Fruit fly (Drosophila melanogaster) whole organism, embryonic: ENCODE data around the gene CG9150.

ENCODE experiments used
- Abd-B ChIP-seq: fragments of 200-800 bp; sonication (Bioruptor generic); optimal IDR thresholded peaks from 2 replicates; lab custom pipeline; 2018; ENCODE audit warnings: missing biosample characterization, mild to moderate bottlenecking, missing genetic modification characterization, moderate library complexity
- Ada2b ChIP-seq: fragments of 200-800 bp; sonication (Bioruptor generic); IDR thresholded peaks from 2 replicates; pipeline ENCODE4 v1.3.6; 2022; ENCODE audit warnings: missing biosample characterization, missing genetic modification characterization
- Atf3 ChIP-seq: fragments of 200-800 bp; sonication (Bioruptor generic); optimal IDR thresholded peaks from 3 replicates; lab custom pipeline; 2016; ENCODE audit warnings: missing biosample characterization, missing genetic modification characterization
- B-H1 ChIP-seq: fragments of 200-800 bp; sonication (Bioruptor generic); IDR thresholded peaks from 3 replicates; pipeline ENCODE4 v1.3.6; 2022; ENCODE audit warnings: missing biosample characterization, missing genetic modification characterization
- BtbVII ChIP-seq: fragments of 200-800 bp; sonication (Bioruptor generic); optimal IDR thresholded peaks from 3 replicates; lab custom pipeline; 2017; ENCODE audit warnings: missing biosample characterization, mild to moderate bottlenecking, missing genetic modification characterization
- CG10274 ChIP-seq: fragments of 200-800 bp; sonication (Bioruptor generic); optimal IDR thresholded peaks from 3 replicates; lab custom pipeline; 2017; ENCODE audit warnings: missing biosample characterization, mild to moderate bottlenecking, missing genetic modification characterization
- CG10654 ChIP-seq: fragments of 200-800 bp; sonication (Bioruptor generic); optimal IDR thresholded peaks from 2 replicates; lab custom pipeline; 2016; ENCODE audit warnings: missing biosample characterization, missing genetic modification characterization
- CG11456 ChIP-seq: fragments of 200-800 bp; sonication (Bioruptor generic); IDR thresholded peaks from 3 replicates; pipeline ENCODE4 v1.3.6; 2022; ENCODE audit warnings: missing biosample characterization, missing genetic modification characterization
- CG11696 ChIP-seq: fragments of 200-800 bp; sonication (Bioruptor generic); IDR thresholded peaks from 2 replicates; pipeline ENCODE4 v1.3.6; 2022; ENCODE audit warnings: missing biosample characterization, missing genetic modification characterization
- CG12155 ChIP-seq: fragments of 200-800 bp; sonication (Bioruptor generic); optimal IDR thresholded peaks from 3 replicates; lab custom pipeline; 2016; ENCODE audit warnings: missing biosample characterization, missing genetic modification characterization
- CG12744 ChIP-seq: fragments of 200-800 bp; sonication (Bioruptor generic); optimal IDR thresholded peaks from 2 replicates; lab custom pipeline; 2016; ENCODE audit warnings: missing biosample characterization, missing genetic modification characterization
- CG13424 ChIP-seq: fragments of 200-800 bp; sonication (Bioruptor generic); optimal IDR thresholded peaks from 2 replicates; lab custom pipeline; 2019; ENCODE audit warnings: missing biosample characterization, mild to moderate bottlenecking, missing genetic modification characterization, moderate library complexity
- CG14050 ChIP-seq: fragments of 200-800 bp; sonication (Bioruptor generic); IDR thresholded peaks from 3 replicates; pipeline ENCODE4 v1.3.6; 2022; ENCODE audit warnings: missing biosample characterization, missing genetic modification characterization
- CG16779 ChIP-seq: fragments of 200-800 bp; sonication (Bioruptor generic); IDR thresholded peaks from 2 replicates; pipeline ENCODE4 v1.3.6; 2022; ENCODE audit warnings: missing biosample characterization, missing genetic modification characterization
- CG2116 ChIP-seq: fragments of 200-800 bp; sonication (Bioruptor generic); optimal IDR thresholded peaks from 3 replicates; lab custom pipeline; 2018; ENCODE audit warnings: missing biosample characterization, mild to moderate bottlenecking, missing genetic modification characterization
- CG6254 ChIP-seq: fragments of 200-800 bp; sonication (Bioruptor generic); optimal IDR thresholded peaks from 3 replicates; lab custom pipeline; 2017; ENCODE audit warnings: mild to moderate bottlenecking, missing biosample characterization, missing genetic modification reagents, missing genetic modification characterization
- CG6272 ChIP-seq: fragments of 200-800 bp; sonication (Bioruptor generic); IDR thresholded peaks from 2 replicates; pipeline ENCODE4 v1.3.6; 2022; ENCODE audit warnings: missing biosample characterization, missing genetic modification characterization
- CG7372 ChIP-seq: fragments of 200-800 bp; sonication (Bioruptor generic); IDR thresholded peaks from 2 replicates; pipeline ENCODE4 v1.3.6; 2022; ENCODE audit warnings: missing biosample characterization, missing genetic modification characterization
- CG9797 ChIP-seq: fragments of 200-800 bp; sonication (Bioruptor generic); optimal IDR thresholded peaks from 3 replicates; lab custom pipeline; 2018; ENCODE audit warnings: missing biosample characterization, mild to moderate bottlenecking, missing genetic modification characterization
- Doc3 ChIP-seq: fragments of 200-800 bp; sonication (Bioruptor generic); IDR thresholded peaks from 3 replicates; pipeline ENCODE4 v1.3.6; 2022; ENCODE audit warnings: missing biosample characterization, missing genetic modification characterization; ENCODE audit not compliant: partially characterized antibody
- Eip74EF ChIP-seq, 2 experiments: fragments of 200-800 bp in 1 of 2; fragments of >200 bp in 1 of 2; sonication (Bioruptor generic) in 1 of 2; optimal IDR thresholded peaks; 2 replicates each; lab custom pipeline; 2017 to 2019; ENCODE audit warnings: missing biosample characterization in 2 of 2, missing genetic modification characterization in 2 of 2, mild to moderate bottlenecking in 1 of 2, moderate library complexity in 1 of 2
- Ets97D ChIP-seq: fragments of 200-800 bp; sonication (Bioruptor generic); optimal IDR thresholded peaks from 3 replicates; lab custom pipeline; 2016; ENCODE audit warnings: missing biosample characterization, missing genetic modification characterization
- HHEX ChIP-seq: fragments of 200-800 bp; sonication (Bioruptor generic); optimal IDR thresholded peaks from 3 replicates; lab custom pipeline; 2017; ENCODE audit warnings: missing biosample characterization, mild to moderate bottlenecking, missing genetic modification characterization, missing genetic modification reagents
- HLH3B ChIP-seq: fragments of 200-800 bp; sonication (Bioruptor generic); IDR thresholded peaks from 2 replicates; pipeline ENCODE4 v1.3.6; 2022; ENCODE audit warnings: missing biosample characterization, missing genetic modification characterization
- Mad ChIP-seq: fragments of 200-800 bp; sonication (Bioruptor generic); optimal IDR thresholded peaks from 2 replicates; lab custom pipeline; 2016; ENCODE audit warnings: missing biosample characterization, missing genetic modification characterization
- Max ChIP-seq: fragments of 200-800 bp; sonication (Bioruptor generic); optimal IDR thresholded peaks from 2 replicates; lab custom pipeline; 2016; ENCODE audit warnings: missing biosample characterization, mild to moderate bottlenecking, missing genetic modification characterization
- NC2β ChIP-seq: fragments of 200-800 bp; sonication (Bioruptor generic); optimal IDR thresholded peaks from 2 replicates; lab custom pipeline; 2016; ENCODE audit warnings: missing biosample characterization, missing genetic modification characterization
- NFAT ChIP-seq: fragments of 200-800 bp; sonication (Bioruptor generic); IDR thresholded peaks from 2 replicates; pipeline ENCODE4 v1.3.6; 2022; ENCODE audit warnings: missing biosample characterization, missing genetic modification characterization
- Ptx1 ChIP-seq: fragments of 200-800 bp; sonication (Bioruptor generic); IDR thresholded peaks from 2 replicates; pipeline ENCODE4 v1.3.6; 2022; ENCODE audit warnings: missing biosample characterization, missing genetic modification characterization
- Sox100B ChIP-seq: fragments of 200-800 bp; sonication (Bioruptor generic); optimal IDR thresholded peaks from 3 replicates; lab custom pipeline; 2018; ENCODE audit warnings: missing biosample characterization, mild to moderate bottlenecking, missing genetic modification characterization
- Stat92E ChIP-seq, 3 experiments: fragments of >200 bp in 2 of 3; fragments of 200-800 bp in 1 of 3; sonication (Bioruptor generic) in 1 of 3; optimal IDR thresholded peaks; 2 replicates each; lab custom pipeline; 2017 to 2019; ENCODE audit warnings: missing biosample characterization in 3 of 3, missing genetic modification characterization in 3 of 3, mild to moderate bottlenecking in 1 of 3, moderate library complexity in 1 of 3
- ab ChIP-seq: fragments of 200-800 bp; sonication (Bioruptor generic); optimal IDR thresholded peaks from 2 replicates; lab custom pipeline; 2016; ENCODE audit warnings: missing biosample characterization, missing genetic modification characterization
- aop ChIP-seq: fragments of 200-800 bp; sonication (Bioruptor generic); IDR thresholded peaks from 2 replicates; pipeline ENCODE4 v1.3.6; 2022; ENCODE audit warnings: missing biosample characterization, missing genetic modification characterization
- cato ChIP-seq: fragments of 200-800 bp; sonication (Bioruptor generic); optimal IDR thresholded peaks from 2 replicates; lab custom pipeline; 2016; ENCODE audit warnings: missing biosample characterization, missing genetic modification characterization, borderline replicate concordance
- cwo ChIP-seq: fragments of 200-800 bp; sonication (Bioruptor generic); optimal IDR thresholded peaks from 3 replicates; lab custom pipeline; 2017; ENCODE audit warnings: missing biosample characterization, missing genetic modification characterization, mild to moderate bottlenecking, moderate library complexity, missing genetic modification reagents
- dimm ChIP-seq: fragments of 200-800 bp; sonication (Bioruptor generic); IDR thresholded peaks from 2 replicates; pipeline ENCODE4 v1.3.6; 2022; ENCODE audit warnings: missing biosample characterization, missing genetic modification characterization
- dpn ChIP-seq, 2 experiments: fragments of 200-800 bp; sonication (Bioruptor generic); optimal IDR thresholded peaks; 3 replicates each; lab custom pipeline; 2016; ENCODE audit warnings: missing biosample characterization in 2 of 2, missing genetic modification characterization in 2 of 2
- gcm2 ChIP-seq: fragments of 200-800 bp; sonication (Bioruptor generic); optimal IDR thresholded peaks from 2 replicates; lab custom pipeline; 2016; ENCODE audit warnings: missing biosample characterization, missing genetic modification characterization
- gt ChIP-seq: fragments of 200-800 bp; sonication (Bioruptor generic); IDR thresholded peaks from 2 replicates; pipeline ENCODE4 v1.3.6; 2022; ENCODE audit warnings: missing biosample characterization, missing genetic modification characterization
- hbn ChIP-seq: fragments of 200-800 bp; sonication (Bioruptor generic); IDR thresholded peaks from 2 replicates; pipeline ENCODE4 v1.3.6; 2022; ENCODE audit warnings: missing biosample characterization, missing genetic modification characterization; ENCODE audit not compliant: partially characterized antibody
- ind ChIP-seq: fragments of 200-800 bp; sonication (Bioruptor generic); optimal IDR thresholded peaks from 3 replicates; lab custom pipeline; 2016; ENCODE audit warnings: missing biosample characterization, missing genetic modification characterization
- jigr1 ChIP-seq: fragments of 200-800 bp; sonication (Bioruptor generic); IDR thresholded peaks from 3 replicates; pipeline ENCODE4 v1.3.6; 2022; ENCODE audit warnings: missing biosample characterization, missing genetic modification characterization
- mld ChIP-seq: fragments of 200-800 bp; sonication (Bioruptor generic); IDR thresholded peaks from 3 replicates; pipeline ENCODE4 v1.3.6; 2022; ENCODE audit warnings: missing biosample characterization, missing genetic modification characterization; ENCODE audit not compliant: partially characterized antibody
- seq ChIP-seq: fragments of 200-800 bp; sonication (Bioruptor generic); IDR thresholded peaks from 2 replicates; pipeline ENCODE4 v1.3.6; 2022; ENCODE audit warnings: missing biosample characterization, missing genetic modification characterization
- sim ChIP-seq: fragments of 200-800 bp; sonication (Bioruptor generic); IDR thresholded peaks from 2 replicates; pipeline ENCODE4 v1.3.6; 2022; ENCODE audit warnings: missing biosample characterization, missing genetic modification characterization
- sna ChIP-seq: fragments of 200-800 bp; sonication (Bioruptor generic); IDR thresholded peaks from 2 replicates; pipeline ENCODE4 v1.3.6; 2022; ENCODE audit warnings: missing biosample characterization, missing genetic modification characterization; ENCODE audit not compliant: partially characterized antibody
- sr ChIP-seq: fragments of 200-800 bp; sonication (Bioruptor generic); IDR thresholded peaks from 3 replicates; pipeline ENCODE4 v1.3.6; 2022; ENCODE audit warnings: missing biosample characterization, missing genetic modification characterization
- ssp ChIP-seq: fragments of 200-800 bp; sonication (Bioruptor generic); IDR thresholded peaks from 2 replicates; pipeline ENCODE4 v1.3.6; 2022; ENCODE audit warnings: missing biosample characterization, missing genetic modification characterization
- tgo ChIP-seq: fragments of 200-800 bp; sonication (Bioruptor generic); IDR thresholded peaks from 3 replicates; pipeline ENCODE4 v1.3.6; 2022; ENCODE audit warnings: missing biosample characterization, missing genetic modification characterization
- unpg ChIP-seq: fragments of 200-800 bp; sonication (Bioruptor generic); optimal IDR thresholded peaks from 3 replicates; lab custom pipeline; 2018; ENCODE audit warnings: missing biosample characterization, mild to moderate bottlenecking, missing genetic modification characterization, moderate library complexity

CG9150 gene

dm6 chr2L:6051212-6051621 lies 17.2 kb downstream of the CG9150 start (continued):
- TF ChIP-seq Sox100B (peak; percentile 94), sr (GFP tag; lab: Robert Waterston, UW) (peak; percentile 75; the same call in 2 of the 3 replicates), Eip74EF (GFP tag; optimal IDR thresholded peaks at IDR 0.05; lab: Kevin White, UChicago) (peak in 1 of 2 experiments; percentile 97), Ada2b (GFP tag; lab: Robert Waterston, UW) (peak; percentile 96), gcm2 (GFP tag; lab: Kevin White, UChicago) (peak; percentile 81), Atf3 (GFP tag; lab: Kevin White, UChicago) (peak; percentile 80), unpg (GFP tag; lab: Kevin White, UChicago) (peak; percentile 98), sna (GFP tag; lab: Robert Waterston, UW) (no peak), ssp (GFP tag; lab: Robert Waterston, UW) (peak; percentile 78), ab (GFP tag; lab: Kevin White, UChicago) (peak; percentile 60), jigr1 (GFP tag; lab: Robert Waterston, UW) (0 out of 3 replicates have a peak, but pooled peaks have one; percentile 17), Mad (GFP tag; lab: Kevin White, UChicago) (peak; percentile 91), B-H1 (GFP tag; lab: Robert Waterston, UW) (peak; percentile 89), NFAT (GFP tag; lab: Robert Waterston, UW) (peak; percentile 79), Max (GFP tag; lab: Kevin White, UChicago) (peak; percentile 95), CG11456 (GFP tag; lab: Robert Waterston, UW) (peak; percentile 93), Ptx1 (GFP tag; lab: Robert Waterston, UW) (peak; percentile 92), HLH3B (GFP tag; lab: Robert Waterston, UW) (peak; percentile 95), CG7372 (peak; percentile 87), cwo (GFP tag; lab: Kevin White, UChicago) (peak; percentile 94), ind (GFP tag; lab: Kevin White, UChicago) (peak; percentile 90), Abd-B (GFP tag; lab: Kevin White, UChicago) (peak; percentile 73), seq (GFP tag; lab: Robert Waterston, UW) (peak; percentile 97), dimm (GFP tag; lab: Robert Waterston, UW) (peak; percentile 81), CG9797 (GFP tag; lab: Kevin White, UChicago) (peak; percentile 38), CG14050 (GFP tag; lab: Robert Waterston, UW) (peak; percentile 96), CG10274 (GFP tag; lab: Kevin White, UChicago) (peak; percentile 84), BtbVII (GFP tag; lab: Kevin White, UChicago) (peak; percentile 97), CG11696 (GFP tag; lab: Robert Waterston, UW) (peak; percentile 88), dpn (GFP tag; optimal IDR thresholded peaks at IDR 0.05; lab: Kevin White, UChicago) (peak; percentile 94), CG6254 (GFP tag; lab: Kevin White, UChicago) (peak; percentile 95), cato (GFP tag; lab: Kevin White, UChicago) (peak; percentile 82), CG16779 (GFP tag; lab: Robert Waterston, UW) (peak; percentile 69; the same call in 1 of the 2 replicates), CG10654 (GFP tag; lab: Kevin White, UChicago) (peak; percentile 90), NC2β (GFP tag; lab: Kevin White, UChicago) (peak; percentile 89), CG2116 (peak; percentile 55), Stat92E (GFP tag; optimal IDR thresholded peaks at IDR 0.05; lab: Kevin White, UChicago) (peak in 1 of 3 experiments; percentile 79), CG13424 (peak; percentile 98), Ets97D (GFP tag; lab: Kevin White, UChicago) (peak; percentile 85), HHEX (GFP tag; lab: Kevin White, UChicago) (peak; percentile 97), mld (GFP tag; lab: Robert Waterston, UW) (no peak), CG12744 (GFP tag; lab: Kevin White, UChicago) (peak; percentile 93), CG12155 (GFP tag; lab: Kevin White, UChicago) (peak; percentile 89), hbn (no peak), Doc3 (no peak), gt (peak; percentile 66; the same call in 1 of the 2 replicates), CG6272 (GFP tag; lab: Robert Waterston, UW) (peak; percentile 58; the same call in 1 of the 2 replicates), sim (GFP tag; lab: Robert Waterston, UW) (peak; percentile 91), tgo (GFP tag; lab: Robert Waterston, UW) (peak; percentile 94), aop (GFP tag; lab: Robert Waterston, UW) (0 out of 2 replicates have a peak, but pooled peaks have one; percentile 31)
